Worm (Caenorhabditis elegans): ENCODE data around the gene R02D5.10.

The R02D5.10 gene

ce11 chrV:14506713-14507675, 24.9 kb downstream of the R02D5.10 start:
- no peak for TF ChIP-seq lin-26 (GFP tag; IDR thresholded peaks at IDR 0.05)
- TF ChIP-seq F37B4.10 (GFP tag; IDR thresholded peaks at IDR 0.05), result no peak
- TF ChIP-seq unc-62 (GFP tag; optimal IDR thresholded peaks at IDR 0.05), result no peak

DNA sequence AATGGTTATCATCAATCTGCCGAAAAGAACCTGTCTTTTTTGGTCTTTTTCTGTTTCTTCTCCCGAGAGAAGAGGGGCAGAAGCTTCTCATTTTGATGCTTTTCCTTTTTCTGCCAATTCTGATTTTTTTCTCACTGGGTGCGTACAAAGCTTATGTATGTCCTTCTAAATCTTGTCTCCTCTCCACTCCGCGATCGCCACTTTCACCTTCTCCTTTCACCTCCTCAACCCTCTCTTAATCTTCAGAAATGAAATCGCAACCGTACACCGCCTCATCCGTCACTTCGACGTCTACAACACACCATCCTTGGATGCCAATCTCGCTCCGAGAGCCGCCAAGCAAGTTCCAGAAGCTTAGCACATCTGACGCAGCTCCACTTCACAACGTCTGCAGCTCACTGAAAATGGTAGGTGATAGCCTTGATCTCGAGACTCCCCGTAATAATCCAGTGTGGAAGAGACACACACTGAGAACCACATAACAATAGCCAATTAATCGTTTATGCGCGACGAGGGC, 26.0 kb downstream of the R02D5.10 start, which contains the start of gene R02D5.1:
Gene R02D5.1 (plus strand): TSS at position 245 of the 517 bp plus-strand sequence.
- no peak for TF ChIP-seq nhr-90 (tag; optimal IDR thresholded peaks at IDR 0.05)
- TF ChIP-seq egl-18 (GFP tag; IDR thresholded peaks at IDR 0.05), result no peak
- TF ChIP-seq rec-8 (tag; optimal IDR thresholded peaks at IDR 0.05), result no peak
- no peak for TF ChIP-seq lag-1 (GFP tag; IDR thresholded peaks at IDR 0.05)
- 0 out of 2 replicates have a peak, but pooled peaks have one; percentile 48 for TF ChIP-seq ztf-25 (GFP tag; IDR thresholded peaks at IDR 0.05)
- TF ChIP-seq sptf-2 (GFP tag; optimal IDR thresholded peaks at IDR 0.05), result no peak
- no peak for TF ChIP-seq Y53G8AR.9 (GFP tag; conservative IDR thresholded peaks at IDR 0.05)

ce11 chrV:14508556-14508955, 26.5 kb downstream of the R02D5.10 start:
- TF ChIP-seq lsl-1 (GFP tag; optimal IDR thresholded peaks at IDR 0.05), result no peak
- no peak for TF ChIP-seq hrde-1 (tag; optimal IDR thresholded peaks at IDR 0.05; ENCODE audit: borderline replicate concordance)
- no peak for TF ChIP-seq zim-3 (tag; optimal IDR thresholded peaks at IDR 0.05)
- TF ChIP-seq B0019.2 (GFP tag; conservative IDR thresholded peaks at IDR 0.05), result no peak
- TF ChIP-seq attf-5 (GFP tag; optimal IDR thresholded peaks at IDR 0.05), result no peak
- no peak for TF ChIP-seq mxl-1 (tag; optimal IDR thresholded peaks at IDR 0.05)
- no peak for TF ChIP-seq mes-4 (tag; optimal IDR thresholded peaks at IDR 0.05)
- no peak for TF ChIP-seq bed-2 (GFP tag; IDR thresholded peaks at IDR 0.05)
- TF ChIP-seq lin-26 (GFP tag; IDR thresholded peaks at IDR 0.05), result no peak
- no peak for TF ChIP-seq madf-3 (GFP tag; IDR thresholded peaks at IDR 0.05)
- no peak for TF ChIP-seq dox-1 (GFP tag; IDR thresholded peaks at IDR 0.05)

- TF ChIP-seq snpc-4 (GFP tag; optimal IDR thresholded peaks at IDR 0.05), result no peak
- TF ChIP-seq snpc-4 (tag; optimal IDR thresholded peaks at IDR 0.05), result no peak
These were observed 28.7 kb downstream of the R02D5.10 start, which contains the start of gene R02D5.9 for ce11 chrV:14510746-14511145. Gene R02D5.9 (minus strand): TSS chrV:14511123.

DNA sequence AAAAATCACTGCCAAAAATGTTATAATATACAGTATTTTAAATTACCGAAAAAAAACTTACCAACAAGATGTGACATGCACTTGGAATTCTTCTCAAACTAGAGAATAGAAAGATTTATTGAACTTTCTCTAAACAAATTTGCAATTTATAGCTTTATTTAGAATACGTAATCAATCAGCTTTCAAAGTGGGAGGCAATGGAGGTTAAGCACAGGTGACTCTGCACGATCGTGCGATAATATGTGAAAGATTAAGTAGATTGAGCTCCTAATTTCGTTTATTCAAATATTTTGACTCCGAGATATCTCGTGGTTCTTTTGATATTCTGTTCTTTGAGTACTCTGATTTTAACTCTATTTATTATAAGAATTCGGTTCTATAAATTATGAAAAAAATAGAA, 35.9 kb downstream of the R02D5.10 start, which contains the start of gene R02D5.6:
Gene R02D5.6 (minus strand): TSS at position 101 of the 400 bp plus-strand sequence.
- TF ChIP-seq dpl-1 (GFP tag; optimal IDR thresholded peaks at IDR 0.05) (no peak), Y56A3A.18 (GFP tag; IDR thresholded peaks at IDR 0.05) (no peak), egl-44 (GFP tag; IDR thresholded peaks at IDR 0.05) (no peak), tbp1 (GFP tag; optimal IDR thresholded peaks at IDR 0.05) (no peak), lin-40 (tag; optimal IDR thresholded peaks at IDR 0.05) (no peak), lin-35 (GFP tag; optimal IDR thresholded peaks at IDR 0.05) (no peak), F57A8.1 (GFP tag; optimal IDR thresholded peaks at IDR 0.05) (no peak), dpff-1 (tag; optimal IDR thresholded peaks at IDR 0.05) (no peak), K12H6.12 (tag; optimal IDR thresholded peaks at IDR 0.05) (no peak), Y53F4B.3 (GFP tag; IDR thresholded peaks at IDR 0.05) (no peak), rec-8 (tag; optimal IDR thresholded peaks at IDR 0.05) (no peak), chd-7 (tag; optimal IDR thresholded peaks at IDR 0.05) (no peak)

Measured in whole organism, young adult.